Fruit fly (Drosophila melanogaster): ENCODE results near the gene CG43219.
A peak's percentile ranks its signal among the peaks of the same experiment; 100 is the strongest.

Gene CG43219

dm6 chr3L:21172527-21173253, 47.5 kb upstream of the CG43219 start, which contains the start of the genes chb and AsnS (continued):
- no peak for TF ChIP-seq CG42726 (GFP tag; IDR thresholded peaks at IDR 0.05; ENCODE audit: partially characterized antibody)
- peak; percentile 57 for TF ChIP-seq Dad (GFP tag; optimal IDR thresholded peaks at IDR 0.05)
- TF ChIP-seq B-H1 (GFP tag; IDR thresholded peaks at IDR 0.05): peak; percentile 90
- TF ChIP-seq fd64A (GFP tag; optimal IDR thresholded peaks at IDR 0.05): peak; percentile 7
- peak; percentile 63; the same call in 1 of the 3 replicates for TF ChIP-seq CG6175 (GFP tag; IDR thresholded peaks at IDR 0.05)
- no peak for TF ChIP-seq CG33557 (GFP tag; optimal IDR thresholded peaks at IDR 0.05)
- TF ChIP-seq Vsx1 (GFP tag; optimal IDR thresholded peaks at IDR 0.05): peak; percentile 81
- TF ChIP-seq CG10565 (GFP tag; optimal IDR thresholded peaks at IDR 0.05): no peak
- peak; percentile 59 for TF ChIP-seq CG8290 (GFP tag; optimal IDR thresholded peaks at IDR 0.05)
- TF ChIP-seq CG8290 (tag; optimal IDR thresholded peaks at IDR 0.05): peak in 1 of 2 experiments; percentile 84
- TF ChIP-seq CG2712 (tag; optimal IDR thresholded peaks at IDR 0.05): peak; percentile 95
- peak; percentile 85 for TF ChIP-seq CG4820 (GFP tag; optimal IDR thresholded peaks at IDR 0.05)
- TF ChIP-seq Jarid2 (GFP tag; optimal IDR thresholded peaks at IDR 0.05): no peak
- no peak for TF ChIP-seq nerfin-2 (GFP tag; IDR thresholded peaks at IDR 0.05; ENCODE audit: partially characterized antibody)
- peak; percentile 76 for TF ChIP-seq CG13296 (GFP tag; optimal IDR thresholded peaks at IDR 0.05)
- peak; percentile 79 for TF ChIP-seq trem (tag; optimal IDR thresholded peaks at IDR 0.05)
- peak; percentile 43 for TF ChIP-seq emc (GFP tag; optimal IDR thresholded peaks at IDR 0.05)
- peak; percentile 42 for TF ChIP-seq disco-r (GFP tag; optimal IDR thresholded peaks at IDR 0.05)
- TF ChIP-seq B-H2 (GFP tag; optimal IDR thresholded peaks at IDR 0.05): no peak
- TF ChIP-seq CG7928 (GFP tag; optimal IDR thresholded peaks at IDR 0.05): peak; percentile 52
- peak; percentile 81 for TF ChIP-seq Six4 (GFP tag; optimal IDR thresholded peaks at IDR 0.05)
- peak; percentile 67; the same call in 2 of the 3 replicates for TF ChIP-seq jigr1 (GFP tag; IDR thresholded peaks at IDR 0.05)
- peak; percentile 77 for TF ChIP-seq CG4707 (GFP tag; optimal IDR thresholded peaks at IDR 0.05)
- peak; percentile 56 for TF ChIP-seq CG10274 (GFP tag; optimal IDR thresholded peaks at IDR 0.05)
- TF ChIP-seq CG18619 (GFP tag; optimal IDR thresholded peaks at IDR 0.05): peak; percentile 85
- TF ChIP-seq CG32772 (GFP tag; IDR thresholded peaks at IDR 0.05): peak; percentile 90

dm6 chr3L:21174962-21175361, 45.2 kb upstream of the CG43219 start:
- TF ChIP-seq Meics (GFP tag; optimal IDR thresholded peaks at IDR 0.05): no peak
- TF ChIP-seq nom (GFP tag; optimal IDR thresholded peaks at IDR 0.05): peak; percentile 39
- no peak for TF ChIP-seq rib (GFP tag; IDR thresholded peaks at IDR 0.05)
- TF ChIP-seq CG17361 (GFP tag; IDR thresholded peaks at IDR 0.05): no peak
- TF ChIP-seq Ada2b (GFP tag; IDR thresholded peaks at IDR 0.05): no peak
- no peak for TF ChIP-seq Mes4 (GFP tag; optimal IDR thresholded peaks at IDR 0.05)
- no peak for TF ChIP-seq CG11085 (GFP tag; IDR thresholded peaks at IDR 0.05)

- TF ChIP-seq CG11093 (GFP tag; IDR thresholded peaks at IDR 0.05) (no peak), CG17186 (GFP tag; optimal IDR thresholded peaks at IDR 0.05) (peak; percentile 69), ab (GFP tag; optimal IDR thresholded peaks at IDR 0.05) (no peak), CG17612 (GFP tag; IDR thresholded peaks at IDR 0.05) (no peak), CG3847 (GFP tag; IDR thresholded peaks at IDR 0.05) (0 out of 2 replicates have a peak, but pooled peaks have one; percentile 26), CG8944 (GFP tag; optimal IDR thresholded peaks at IDR 0.05) (no peak), Dip3 (GFP tag; optimal IDR thresholded peaks at IDR 0.05) (no peak), Atf3 (GFP tag; optimal IDR thresholded peaks at IDR 0.05) (no peak), CG12155 (GFP tag; optimal IDR thresholded peaks at IDR 0.05) (no peak), Dek (tag; optimal IDR thresholded peaks at IDR 0.05) (no peak), knrl (GFP tag; IDR thresholded peaks at IDR 0.05; ENCODE audit: partially characterized antibody) (peak; percentile 58), bab2 (GFP tag; optimal IDR thresholded peaks at IDR 0.05) (no peak), amos (GFP tag; IDR thresholded peaks at IDR 0.05; ENCODE audit: partially characterized antibody) (0 out of 2 replicates have a peak, but pooled peaks have one; percentile 25), CG11723 (GFP tag; optimal IDR thresholded peaks at IDR 0.05) (no peak), bigmax (GFP tag; optimal IDR thresholded peaks at IDR 0.05) (no peak)
Measured at dm6 chr3L:21175531-21176271, 44.5 kb upstream of the CG43219 start.

Data from whole organism, embryonic.